Worm (Caenorhabditis elegans) whole organism, midembryonic: ENCODE results near the gene F58E2.4.

Experiments used
- cog-1 ChIP-seq: sonication (generic microtip); optimal IDR thresholded peaks from 2 replicates; lab custom pipeline; 2016; ENCODE audit warnings: missing genetic modification characterization, missing compliant biosample characterization
- flt-1 ChIP-seq: fragments of 200-800 bp; sonication (Bioruptor generic); IDR thresholded peaks from 2 replicates; pipeline ENCODE4 v1.3.6; 2022; ENCODE audit warnings: missing genetic modification characterization, missing compliant biosample characterization
- klf-2 ChIP-seq: fragments of 200-800 bp; sonication (Bioruptor generic); conservative IDR thresholded peaks from 2 replicates; pipeline ENCODE4 v1.3.6; 2022; ENCODE audit warnings: missing genetic modification reagents, missing genetic modification characterization, missing compliant biosample characterization
- med-1 ChIP-seq: sonication (generic microtip); optimal IDR thresholded peaks from 2 replicates; lab custom pipeline; 2017; ENCODE audit warnings: missing genetic modification characterization, mild to moderate bottlenecking, missing compliant biosample characterization, antibody characterized with exemption, missing genetic modification reagents; ENCODE audit not compliant: insufficient read depth
- ref-1 ChIP-seq: fragments of 200-800 bp; sonication (Bioruptor generic); conservative IDR thresholded peaks from 2 replicates; pipeline ENCODE4 v1.3.6; 2022; ENCODE audit warnings: missing genetic modification reagents, missing genetic modification characterization, missing compliant biosample characterization
- tab-1 ChIP-seq: fragments of 200-800 bp; sonication (Bioruptor generic); IDR thresholded peaks from 2 replicates; pipeline ENCODE4 v1.3.6; 2022; ENCODE audit warnings: missing genetic modification characterization, missing compliant biosample characterization
- ztf-23 ChIP-seq: fragments of 200-800 bp; sonication (Bioruptor generic); IDR thresholded peaks from 2 replicates; pipeline ENCODE4 v1.3.6; 2022; ENCODE audit warnings: missing genetic modification reagents, missing genetic modification characterization, missing compliant biosample characterization
- ztf-29 ChIP-seq: fragments of 200-800 bp; sonication (Bioruptor generic); IDR thresholded peaks from 2 replicates; pipeline ENCODE4 v1.3.6; 2022; ENCODE audit warnings: missing genetic modification reagents, missing genetic modification characterization, missing compliant biosample characterization

DNA sequence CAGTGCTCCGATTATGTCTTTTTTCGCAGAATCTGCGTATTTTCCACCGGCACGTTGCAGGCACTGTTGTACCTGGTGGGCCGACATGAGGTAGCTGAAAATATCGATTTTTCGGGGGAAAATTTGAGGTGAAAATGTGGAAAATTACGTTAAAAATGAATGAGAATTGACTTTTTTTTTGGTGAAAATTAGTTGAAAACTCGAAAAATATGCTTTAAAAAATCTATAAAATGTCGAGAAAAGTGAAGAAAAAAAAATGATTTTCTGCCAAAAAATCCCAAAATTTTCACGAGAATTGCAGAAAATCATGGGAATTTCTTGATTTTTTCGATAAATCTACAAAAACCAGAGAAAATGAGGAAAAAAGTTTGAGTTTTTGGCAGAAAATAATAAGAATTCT is 51.3 kb downstream of the F58E2.4 start, which contains the start of gene tsg-101:
- TF ChIP-seq ztf-23 (no peak), flt-1 (GFP tag; lab: Robert Waterston, UW) (no peak), tab-1 (GFP tag; lab: Robert Waterston, UW) (no peak), ref-1 (GFP tag; lab: Robert Waterston, UW) (no peak), klf-2 (no peak), cog-1 (tag; lab: Kevin White, UChicago) (no peak), ztf-29 (no peak), med-1 (GFP tag; lab: Kevin White, UChicago) (no peak)
